Fruit fly (Drosophila melanogaster) whole organism, pupa: ENCODE measurements around the gene CG32579.
A peak's percentile ranks its signal among the peaks of the same experiment; 100 is the strongest.

Source experiments
- CG12605 ChIP-seq: fragments of 200-800 bp; sonication (Bioruptor generic); IDR thresholded peaks from 2 replicates; pipeline ENCODE4 v1.3.6; 2022; ENCODE audit warnings: missing biosample characterization, missing genetic modification characterization
- CG13204 ChIP-seq: fragments of 200-800 bp; sonication (Bioruptor generic); optimal IDR thresholded peaks from 2 replicates; lab custom pipeline; 2018; ENCODE audit warnings: missing biosample characterization, mild to moderate bottlenecking, missing genetic modification characterization, moderate library complexity
- CG15710 ChIP-seq: fragments of 200-800 bp; sonication (Bioruptor generic); optimal IDR thresholded peaks from 2 replicates; lab custom pipeline; 2018; ENCODE audit warnings: missing biosample characterization, mild to moderate bottlenecking, missing genetic modification characterization, moderate library complexity
- CG17806 ChIP-seq: fragments of 200-800 bp; sonication (Bioruptor generic); optimal IDR thresholded peaks from 2 replicates; lab custom pipeline; 2018; ENCODE audit warnings: missing biosample characterization, mild to moderate bottlenecking, missing genetic modification characterization, moderate library complexity
- CG32121 ChIP-seq: fragments of 200-800 bp; sonication (Bioruptor generic); IDR thresholded peaks from 2 replicates; pipeline ENCODE4 v1.3.6; 2022; ENCODE audit warnings: missing biosample characterization, missing genetic modification characterization
- CG34367 ChIP-seq: fragments of 200-800 bp; sonication (Bioruptor generic); optimal IDR thresholded peaks from 2 replicates; lab custom pipeline; 2018; ENCODE audit warnings: missing biosample characterization, mild to moderate bottlenecking, missing genetic modification characterization
- CG4496 ChIP-seq: fragments of 200-800 bp; sonication (Bioruptor generic); IDR thresholded peaks from 3 replicates; pipeline ENCODE4 v1.3.6; 2022; ENCODE audit warnings: missing biosample characterization, missing genetic modification characterization
- CG8159 ChIP-seq: fragments of 200-800 bp; sonication (Bioruptor generic); optimal IDR thresholded peaks from 3 replicates; lab custom pipeline; 2018; ENCODE audit warnings: missing biosample characterization, mild to moderate bottlenecking, missing genetic modification characterization, moderate library complexity
- CG8301 ChIP-seq: fragments of 200-800 bp; sonication (Bioruptor generic); optimal IDR thresholded peaks from 2 replicates; lab custom pipeline; 2018; ENCODE audit warnings: missing biosample characterization, mild to moderate bottlenecking, missing genetic modification characterization
- CG9948 ChIP-seq: fragments of 200-800 bp; sonication (Bioruptor generic); optimal IDR thresholded peaks from 2 replicates; lab custom pipeline; 2018; ENCODE audit warnings: missing biosample characterization, mild to moderate bottlenecking, missing genetic modification characterization, moderate library complexity
- Ets98B ChIP-seq: fragments of 200-800 bp; sonication (Bioruptor generic); IDR thresholded peaks from 2 replicates; pipeline ENCODE4 v1.3.6; 2022; ENCODE audit warnings: missing biosample characterization, missing genetic modification characterization
- Pif1A ChIP-seq: fragments of 200-800 bp; sonication (Bioruptor generic); optimal IDR thresholded peaks from 3 replicates; lab custom pipeline; 2016; ENCODE audit warnings: missing biosample characterization, missing genetic modification characterization
- Pif1B ChIP-seq: fragments of 200-800 bp; sonication (Bioruptor generic); optimal IDR thresholded peaks from 3 replicates; lab custom pipeline; 2016; ENCODE audit warnings: missing biosample characterization, missing genetic modification characterization
- Snoo ChIP-seq: fragments of 200-800 bp; sonication (Bioruptor generic); optimal IDR thresholded peaks from 3 replicates; lab custom pipeline; 2017; ENCODE audit warnings: missing biosample characterization, mild to moderate bottlenecking, missing genetic modification characterization, inconsistent platforms
- gl ChIP-seq: fragments of 200-800 bp; sonication (Bioruptor generic); optimal IDR thresholded peaks from 2 replicates; lab custom pipeline; 2018; ENCODE audit warnings: missing biosample characterization, mild to moderate bottlenecking, missing genetic modification characterization
- rn ChIP-seq: fragments of 200-800 bp; sonication (Bioruptor generic); IDR thresholded peaks from 2 replicates; pipeline ENCODE4 v1.3.6; 2022; ENCODE audit warnings: missing biosample characterization, missing genetic modification characterization

CG32579 gene

dm6 chrX:16373541-16373940, 50.5 kb downstream of the CG32579 start:
- TF ChIP-seq CG32121 (GFP tag; lab: Robert Waterston, UW) (peak; percentile 37; the same call in 1 of the 2 replicates), Ets98B (GFP tag; lab: Robert Waterston, UW) (peak; percentile 75), CG4496 (peak; percentile 71; the same call in 2 of the 3 replicates), Pif1B (GFP tag; lab: Kevin White, UChicago) (peak; percentile 39), CG17806 (tag; lab: Kevin White, UChicago) (peak; percentile 25), Snoo (no peak), CG34367 (tag; lab: Kevin White, UChicago) (peak; percentile 39), CG15710 (tag; lab: Kevin White, UChicago) (peak; percentile 24), Pif1A (GFP tag; lab: Kevin White, UChicago) (no peak), gl (tag; lab: Kevin White, UChicago) (no peak), rn (GFP tag; lab: Robert Waterston, UW) (no peak), CG9948 (peak; percentile 3), CG12605 (GFP tag; lab: Robert Waterston, UW) (peak; percentile 67), CG8301 (tag; lab: Kevin White, UChicago) (no peak), CG8159 (tag; lab: Kevin White, UChicago) (no peak)
- TF ChIP-seq, all 21 proteins: peak for 9

- no peak for TF ChIP-seq CG9948
- no peak for TF ChIP-seq CG13204 (GFP tag; lab: Kevin White, UChicago)
- TF ChIP-seq CG12605 (GFP tag; lab: Robert Waterston, UW): no peak
These were observed 51.0 kb downstream of the CG32579 start for dm6 chrX:16374059-16374458.
